Fruit fly (Drosophila melanogaster): ENCODE data around the gene CG7330.

DNA sequence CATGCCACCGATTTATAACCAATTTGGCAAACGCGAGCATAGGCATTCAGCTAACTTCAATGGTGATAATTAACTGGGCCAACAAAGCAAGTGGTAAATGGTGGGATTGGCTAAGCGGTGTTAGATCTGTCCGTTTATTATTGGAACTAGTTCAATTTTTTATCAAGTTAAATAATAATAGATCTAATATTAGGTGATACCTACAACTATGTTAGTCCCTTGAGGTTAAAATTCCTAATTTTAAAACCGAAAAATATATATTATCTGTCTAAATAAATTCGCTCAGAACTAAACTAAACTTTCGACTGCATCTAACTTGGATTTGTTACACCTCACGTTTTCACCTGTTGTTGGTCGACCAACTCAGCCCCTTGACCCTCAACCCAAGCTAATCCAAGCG lies 1.1 kb upstream of the CG7330 start:
- TF ChIP-seq pdm3 (GFP tag; optimal IDR thresholded peaks at IDR 0.05) (no peak), Lpt (GFP tag; optimal IDR thresholded peaks at IDR 0.05) (no peak), achi (GFP tag; optimal IDR thresholded peaks at IDR 0.05) (no peak), CG3919 (GFP tag; optimal IDR thresholded peaks at IDR 0.05) (no peak)
